Fruit fly (Drosophila melanogaster) whole organism, embryonic: ENCODE measurements around the gene eloF.

Experiments
- Ada2b ChIP-seq: fragments of 200-800 bp; sonication (Bioruptor generic); IDR thresholded peaks from 2 replicates; pipeline ENCODE4 v1.3.6; 2022; ENCODE audit warnings: missing biosample characterization, missing genetic modification characterization
- B-H1 ChIP-seq: fragments of 200-800 bp; sonication (Bioruptor generic); IDR thresholded peaks from 3 replicates; pipeline ENCODE4 v1.3.6; 2022; ENCODE audit warnings: missing biosample characterization, missing genetic modification characterization
- B-H2 ChIP-seq: fragments of 200-800 bp; sonication (Bioruptor generic); optimal IDR thresholded peaks from 2 replicates; lab custom pipeline; 2018; ENCODE audit warnings: missing biosample characterization, mild to moderate bottlenecking, missing genetic modification characterization
- CG12071 ChIP-seq: fragments of 200-800 bp; sonication (Bioruptor generic); optimal IDR thresholded peaks from 3 replicates; lab custom pipeline; 2018; ENCODE audit warnings: missing biosample characterization, mild to moderate bottlenecking, missing genetic modification characterization
- CG12104 ChIP-seq: fragments of 200-800 bp; sonication (Bioruptor generic); optimal IDR thresholded peaks from 3 replicates; lab custom pipeline; 2016; ENCODE audit warnings: missing biosample characterization, missing genetic modification characterization
- CG12659 ChIP-seq: fragments of 200-800 bp; sonication (Bioruptor generic); optimal IDR thresholded peaks from 3 replicates; lab custom pipeline; 2017; ENCODE audit warnings: mild to moderate bottlenecking, missing biosample characterization, missing genetic modification reagents, missing genetic modification characterization
- CG14710 ChIP-seq: fragments of 200-800 bp; sonication (Bioruptor generic); optimal IDR thresholded peaks from 3 replicates; lab custom pipeline; 2019; ENCODE audit warnings: missing biosample characterization, mild to moderate bottlenecking, missing genetic modification characterization, moderate library complexity
- CG15269 ChIP-seq: fragments of 200-800 bp; sonication (Bioruptor generic); optimal IDR thresholded peaks from 2 replicates; lab custom pipeline; 2018; ENCODE audit warnings: missing biosample characterization, mild to moderate bottlenecking, missing genetic modification characterization, moderate library complexity
- CG34376 ChIP-seq: fragments of 200-800 bp; sonication (Bioruptor generic); optimal IDR thresholded peaks from 2 replicates; lab custom pipeline; 2018; ENCODE audit warnings: missing biosample characterization, mild to moderate bottlenecking, missing genetic modification characterization
- CG34422 ChIP-seq: fragments of 200-800 bp; sonication (Bioruptor generic); IDR thresholded peaks from 3 replicates; pipeline ENCODE4 v1.3.6; 2022; ENCODE audit warnings: missing biosample characterization, missing genetic modification characterization
- CG6175 ChIP-seq: fragments of 200-800 bp; sonication (Bioruptor generic); IDR thresholded peaks from 3 replicates; pipeline ENCODE4 v1.3.6; 2022; ENCODE audit warnings: missing biosample characterization, missing genetic modification characterization
- CG6683 ChIP-seq: fragments of 200-800 bp; sonication (Bioruptor generic); optimal IDR thresholded peaks from 2 replicates; lab custom pipeline; 2017; ENCODE audit warnings: missing biosample characterization, mild to moderate bottlenecking, missing genetic modification characterization, missing genetic modification reagents
- CG6765 ChIP-seq: fragments of 200-800 bp; sonication (Bioruptor generic); optimal IDR thresholded peaks from 3 replicates; lab custom pipeline; 2017; ENCODE audit warnings: missing biosample characterization, mild to moderate bottlenecking, missing genetic modification characterization
- CG8478 ChIP-seq: fragments of >200 bp; optimal IDR thresholded peaks from 2 replicates; lab custom pipeline; 2018
- CG8944 ChIP-seq: fragments of 200-800 bp; sonication (Bioruptor generic); optimal IDR thresholded peaks from 3 replicates; lab custom pipeline; 2016; ENCODE audit warnings: missing biosample characterization, missing genetic modification characterization
- CG9727 ChIP-seq: fragments of 200-800 bp; sonication (Bioruptor generic); optimal IDR thresholded peaks from 3 replicates; lab custom pipeline; 2017; ENCODE audit warnings: missing biosample characterization, mild to moderate bottlenecking, missing genetic modification characterization
- CTCF ChIP-seq: fragments of 200-800 bp; sonication (Bioruptor generic); optimal IDR thresholded peaks from 2 replicates; lab custom pipeline; 2017; ENCODE audit warnings: missing biosample characterization, mild to moderate bottlenecking, missing genetic modification characterization, moderate library complexity
- Ets65A ChIP-seq: fragments of 200-800 bp; sonication (Bioruptor generic); peaks from one replicate; lab custom pipeline; 2016; ENCODE audit warnings: missing biosample characterization, missing genetic modification characterization
- Fer3 ChIP-seq: fragments of 200-800 bp; sonication (Bioruptor generic); optimal IDR thresholded peaks from 2 replicates; lab custom pipeline; 2018; ENCODE audit warnings: missing biosample characterization, mild to moderate bottlenecking, missing genetic modification characterization, moderate library complexity
- HmgZ ChIP-seq: fragments of 200-800 bp; sonication (Bioruptor generic); optimal IDR thresholded peaks from 2 replicates; lab custom pipeline; 2018; ENCODE audit warnings: missing biosample characterization, mild to moderate bottlenecking, missing genetic modification characterization
- Kr ChIP-seq: fragments of 200-800 bp; sonication (Bioruptor generic); optimal IDR thresholded peaks from 2 replicates; lab custom pipeline; 2017; ENCODE audit warnings: missing biosample characterization, mild to moderate bottlenecking, missing genetic modification characterization
- Lhr ChIP-seq: fragments of 200-800 bp; sonication (Bioruptor generic); optimal IDR thresholded peaks from 3 replicates; lab custom pipeline; 2017; ENCODE audit warnings: mild to moderate bottlenecking, missing biosample characterization, missing genetic modification reagents, missing genetic modification characterization
- MBD-R2 ChIP-seq: fragments of 200-800 bp; sonication (Bioruptor generic); IDR thresholded peaks from 2 replicates; pipeline ENCODE4 v1.3.6; 2022; ENCODE audit warnings: missing biosample characterization, missing genetic modification characterization
- MESR4 ChIP-seq: fragments of 200-800 bp; sonication (Bioruptor generic); optimal IDR thresholded peaks from 2 replicates; lab custom pipeline; 2018; ENCODE audit warnings: missing biosample characterization, mild to moderate bottlenecking, missing genetic modification characterization, moderate library complexity
- MTF-1 ChIP-seq: fragments of 200-800 bp; sonication (Bioruptor generic); optimal IDR thresholded peaks from 2 replicates; lab custom pipeline; 2018; ENCODE audit warnings: missing biosample characterization, mild to moderate bottlenecking, missing genetic modification characterization, borderline replicate concordance
- Meics ChIP-seq: fragments of 200-800 bp; sonication (Bioruptor generic); optimal IDR thresholded peaks from 2 replicates; lab custom pipeline; 2017; ENCODE audit warnings: missing biosample characterization, mild to moderate bottlenecking, missing genetic modification characterization
- Ptx1 ChIP-seq: fragments of 200-800 bp; sonication (Bioruptor generic); IDR thresholded peaks from 2 replicates; pipeline ENCODE4 v1.3.6; 2022; ENCODE audit warnings: missing biosample characterization, missing genetic modification characterization
- Xbp1 ChIP-seq: fragments of 200-800 bp; sonication (Bioruptor generic); optimal IDR thresholded peaks from 3 replicates; lab custom pipeline; 2016; ENCODE audit warnings: missing biosample characterization, mild to moderate bottlenecking, missing genetic modification characterization
- ara ChIP-seq: fragments of 200-800 bp; sonication (Bioruptor generic); IDR thresholded peaks from 2 replicates; pipeline ENCODE4 v1.3.6; 2022; ENCODE audit warnings: missing biosample characterization, missing genetic modification characterization
- ase ChIP-seq: fragments of 200-800 bp; sonication (Bioruptor generic); IDR thresholded peaks from 3 replicates; pipeline ENCODE4 v1.3.6; 2022; ENCODE audit warnings: missing biosample characterization, missing genetic modification characterization
- bbx ChIP-seq: fragments of 200-800 bp; sonication (Bioruptor generic); IDR thresholded peaks from 2 replicates; pipeline ENCODE4 v1.3.6; 2022; ENCODE audit warnings: missing biosample characterization, missing genetic modification characterization; ENCODE audit not compliant: partially characterized antibody
- caup ChIP-seq: fragments of 200-800 bp; sonication (Bioruptor generic); optimal IDR thresholded peaks from 3 replicates; lab custom pipeline; 2017; ENCODE audit warnings: missing biosample characterization, mild to moderate bottlenecking, missing genetic modification characterization, moderate library complexity; ENCODE audit not compliant: severe bottlenecking
- chinmo ChIP-seq: fragments of 200-800 bp; sonication (Bioruptor generic); IDR thresholded peaks from 4 replicates; pipeline ENCODE4 v1.3.6; 2022; ENCODE audit warnings: missing biosample characterization, missing genetic modification characterization; ENCODE audit not compliant: partially characterized antibody
- exex ChIP-seq: fragments of 200-800 bp; sonication (Bioruptor generic); optimal IDR thresholded peaks from 4 replicates; lab custom pipeline; 2018; ENCODE audit warnings: missing biosample characterization, mild to moderate bottlenecking, missing genetic modification characterization, moderate library complexity
- gsb ChIP-seq: fragments of 200-800 bp; sonication (Bioruptor generic); IDR thresholded peaks from 2 replicates; pipeline ENCODE4 v1.3.6; 2022; ENCODE audit warnings: missing biosample characterization, missing genetic modification characterization
- knrl ChIP-seq: fragments of 200-800 bp; sonication (Bioruptor generic); IDR thresholded peaks from 3 replicates; pipeline ENCODE4 v1.3.6; 2022; ENCODE audit warnings: missing biosample characterization, missing genetic modification characterization; ENCODE audit not compliant: partially characterized antibody
- lov ChIP-seq, 2 experiments: fragments of 200-800 bp in 1 of 2; fragments of >200 bp in 1 of 2; sonication (Bioruptor generic) in 1 of 2; IDR thresholded peaks in 1 of 2; optimal IDR thresholded peaks in 1 of 2; 2 replicates in 1 of 2; 3 replicates in 1 of 2; pipeline versions ENCODE4 v1.3.6 to Lab custom; 2017 to 2022; ENCODE audit warnings: missing biosample characterization in 1 of 2, missing genetic modification characterization in 1 of 2
- mirr ChIP-seq: fragments of 200-800 bp; sonication (Bioruptor generic); optimal IDR thresholded peaks from 3 replicates; lab custom pipeline; 2018; ENCODE audit warnings: missing biosample characterization, mild to moderate bottlenecking, missing genetic modification characterization
- onecut ChIP-seq: fragments of 200-800 bp; sonication (Bioruptor generic); IDR thresholded peaks from 2 replicates; pipeline ENCODE4 v1.3.6; 2022; ENCODE audit warnings: missing biosample characterization, missing genetic modification characterization
- org-1 ChIP-seq: fragments of 200-800 bp; sonication (Bioruptor generic); optimal IDR thresholded peaks from 2 replicates; lab custom pipeline; 2017; ENCODE audit warnings: missing biosample characterization, missing genetic modification characterization
- row ChIP-seq: fragments of 200-800 bp; sonication (Bioruptor generic); IDR thresholded peaks from 3 replicates; pipeline ENCODE4 v1.3.6; 2022; ENCODE audit warnings: missing biosample characterization, missing genetic modification characterization
- run ChIP-seq: fragments of 200-800 bp; sonication (Bioruptor generic); optimal IDR thresholded peaks from 3 replicates; lab custom pipeline; 2018; ENCODE audit warnings: missing biosample characterization, mild to moderate bottlenecking, missing genetic modification characterization
- sug ChIP-seq: fragments of 200-800 bp; optimal IDR thresholded peaks from 2 replicates; lab custom pipeline; 2019; ENCODE audit warnings: missing biosample characterization, mild to moderate bottlenecking, missing genetic modification characterization, moderate library complexity
- tgo ChIP-seq: fragments of 200-800 bp; sonication (Bioruptor generic); IDR thresholded peaks from 3 replicates; pipeline ENCODE4 v1.3.6; 2022; ENCODE audit warnings: missing biosample characterization, missing genetic modification characterization
- tin ChIP-seq: fragments of 200-800 bp; sonication (Bioruptor generic); optimal IDR thresholded peaks from 3 replicates; lab custom pipeline; 2016; ENCODE audit warnings: missing biosample characterization, missing genetic modification characterization
- tna ChIP-seq: fragments of 200-800 bp; sonication (Bioruptor generic); IDR thresholded peaks from 2 replicates; pipeline ENCODE4 v1.3.6; 2022; ENCODE audit warnings: missing biosample characterization, missing genetic modification characterization; ENCODE audit not compliant: partially characterized antibody
- toy ChIP-seq: fragments of 200-800 bp; sonication (Bioruptor generic); IDR thresholded peaks from 2 replicates; pipeline ENCODE4 v1.3.6; 2022; ENCODE audit warnings: missing biosample characterization, missing genetic modification characterization
- twi ChIP-seq: fragments of 200-800 bp; optimal IDR thresholded peaks from 2 replicates; lab custom pipeline; 2019; ENCODE audit warnings: missing biosample characterization, mild to moderate bottlenecking, missing genetic modification characterization, moderate library complexity
- wdn ChIP-seq: fragments of 200-800 bp; sonication (Bioruptor generic); IDR thresholded peaks from 2 replicates; pipeline ENCODE4 v1.3.6; 2022; ENCODE audit warnings: missing biosample characterization, missing genetic modification characterization

eloF gene

dm6 chr3R:9783240-9783917 lies 30.6 kb upstream of the eloF start (continued):
- TF ChIP-seq CG34422 (GFP tag; lab: Robert Waterston, UW) (no peak), CG14710 (tag; lab: Kevin White, UChicago) (no peak), sug (tag; lab: Kevin White, UChicago) (no peak), Fer3 (no peak), row (GFP tag; lab: Robert Waterston, UW) (peak; percentile 41; the same call in 1 of the 3 replicates), ase (no peak), org-1 (GFP tag; lab: Kevin White, UChicago) (no peak), Lhr (GFP tag; lab: Kevin White, UChicago) (no peak), chinmo (no peak), twi (tag; lab: Kevin White, UChicago) (no peak), CG6765 (GFP tag; lab: Kevin White, UChicago) (no peak), MTF-1 (peak; percentile 49), Meics (GFP tag; lab: Kevin White, UChicago) (no peak), tin (GFP tag; lab: Kevin White, UChicago) (no peak), bbx (no peak), CG12071 (no peak), B-H1 (no peak), wdn (no peak), CG15269 (tag; lab: Kevin White, UChicago) (no peak), CG8478 (lab: Kevin White, UChicago) (no peak), CG9727 (no peak), toy (no peak), CG8944 (no peak), Xbp1 (peak; percentile 6), tgo (no peak), mirr (GFP tag; lab: Kevin White, UChicago) (no peak), gsb (no peak), lov (optimal IDR thresholded peaks at IDR 0.05; lab: Kevin White, UChicago) (no peak), lov (GFP tag; IDR thresholded peaks at IDR 0.05; lab: Robert Waterston, UW) (no peak), Ada2b (GFP tag; lab: Robert Waterston, UW) (no peak)
- TF ChIP-seq, all 482 proteins: peak for 40

DNA sequence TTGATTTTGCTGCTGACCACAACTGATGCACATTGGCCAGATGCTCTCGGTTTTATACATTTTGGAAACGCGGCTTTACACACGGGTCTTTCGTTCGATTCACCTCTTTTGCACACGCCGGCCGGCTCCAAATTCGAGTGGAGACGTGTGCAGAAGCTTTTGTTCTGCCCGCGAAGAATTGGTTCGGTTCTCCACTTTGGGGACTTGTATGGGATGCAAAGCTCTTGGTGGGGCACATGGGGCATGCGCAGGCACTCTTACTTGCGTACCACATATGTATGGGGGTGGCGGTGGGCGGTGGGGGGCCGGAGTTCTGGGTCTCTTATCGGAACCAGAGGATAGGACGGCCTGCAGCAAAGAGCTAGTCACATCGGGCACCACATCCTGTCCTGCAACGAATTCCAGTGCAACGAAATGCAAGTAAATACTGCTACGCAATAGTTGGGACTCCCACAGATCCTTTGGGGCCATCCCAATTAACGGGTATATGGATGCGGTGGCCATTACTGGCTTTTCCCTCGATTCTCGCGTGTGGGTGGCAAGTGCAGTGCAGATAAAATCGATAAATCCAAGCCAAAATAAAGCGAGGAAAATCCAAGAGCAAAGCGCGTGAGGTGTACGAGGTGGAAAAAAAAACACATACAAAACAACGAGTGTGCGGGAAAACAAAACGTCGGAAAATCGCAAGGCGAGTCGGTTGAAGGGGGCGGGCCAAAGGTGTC lies 29.5 kb upstream of the eloF start, which contains the start of the genes MtnA and CG8500:
TSS of gene MtnA (minus strand) at position 30 of the 722 bp plus-strand sequence.
TSS of gene CG8500 (plus strand) at position 313 of the 722 bp plus-strand sequence.
- TF ChIP-seq CG12104 (GFP tag; lab: Kevin White, UChicago) = no peak
- 0 out of 2 replicates have a peak, but pooled peaks have one; percentile 12 for TF ChIP-seq Ptx1 (GFP tag; lab: Robert Waterston, UW)
- TF ChIP-seq CG6175 (GFP tag; lab: Robert Waterston, UW) = peak; percentile 78; the same call in 2 of the 3 replicates
- TF ChIP-seq MBD-R2 (GFP tag; lab: Robert Waterston, UW) = peak; percentile 55; the same call in 1 of the 2 replicates
- TF ChIP-seq CTCF = peak; percentile 64
- no peak for TF ChIP-seq Kr (GFP tag; lab: Kevin White, UChicago)
- TF ChIP-seq onecut (GFP tag; lab: Robert Waterston, UW) = peak; percentile 87
- TF ChIP-seq caup (GFP tag; lab: Kevin White, UChicago) = peak; percentile 13
- peak; percentile 19; the same call in 1 of the 3 replicates for TF ChIP-seq knrl (GFP tag; lab: Robert Waterston, UW)
- TF ChIP-seq HmgZ = peak; percentile 87
- no peak for TF ChIP-seq lov (optimal IDR thresholded peaks at IDR 0.05; lab: Kevin White, UChicago)
- TF ChIP-seq lov (GFP tag; IDR thresholded peaks at IDR 0.05; lab: Robert Waterston, UW) = 0 out of 3 replicates have a peak, but pooled peaks have one; percentile 19
- TF ChIP-seq sug (tag; lab: Kevin White, UChicago) = peak; percentile 40
- no peak for TF ChIP-seq exex (tag; lab: Kevin White, UChicago)
- peak; percentile 15 for TF ChIP-seq B-H2 (GFP tag; lab: Kevin White, UChicago)
- peak; percentile 100 for TF ChIP-seq MTF-1
- peak; percentile 11 for TF ChIP-seq CG6683 (GFP tag; lab: Kevin White, UChicago)
- peak; percentile 14 for TF ChIP-seq CG34376
- peak; percentile 23 for TF ChIP-seq MESR4 (GFP tag; lab: Kevin White, UChicago)
- peak; percentile 20 for TF ChIP-seq CG12659 (GFP tag; lab: Kevin White, UChicago)
- TF ChIP-seq chinmo = 0 out of 4 replicates have a peak, but pooled peaks have one; percentile 65
- TF ChIP-seq Ets65A (GFP tag; lab: Kevin White, UChicago) = peak; percentile 77
- TF ChIP-seq run (tag; lab: Kevin White, UChicago) = no peak
- TF ChIP-seq tna = peak; percentile 19; the same call in 1 of the 2 replicates
- no peak for TF ChIP-seq ara
